Fruit fly (Drosophila melanogaster) whole organism, embryonic: ENCODE measurements around the gene CG31548.
A peak's percentile ranks its signal among the peaks of the same experiment; 100 is the strongest.

Experiments
- Antp ChIP-seq: fragments of 200-800 bp; sonication (Bioruptor generic); optimal IDR thresholded peaks from 3 replicates; lab custom pipeline; 2016; ENCODE audit warnings: missing biosample characterization, missing genetic modification characterization
- B-H1 ChIP-seq: fragments of 200-800 bp; sonication (Bioruptor generic); IDR thresholded peaks from 3 replicates; pipeline ENCODE4 v1.3.6; 2022; ENCODE audit warnings: missing biosample characterization, missing genetic modification characterization
- Bteb2 ChIP-seq: fragments of 200-800 bp; sonication (Bioruptor generic); optimal IDR thresholded peaks from 2 replicates; lab custom pipeline; 2016; ENCODE audit warnings: missing biosample characterization, missing genetic modification characterization
- CG11695 ChIP-seq: fragments of 200-800 bp; sonication (Bioruptor generic); IDR thresholded peaks from 3 replicates; pipeline ENCODE4 v1.3.6; 2022; ENCODE audit warnings: missing biosample characterization, missing genetic modification characterization
- CG13296 ChIP-seq: fragments of 200-800 bp; sonication (Bioruptor generic); optimal IDR thresholded peaks from 3 replicates; lab custom pipeline; 2018; ENCODE audit warnings: missing biosample characterization, mild to moderate bottlenecking, missing genetic modification characterization
- CG16779 ChIP-seq: fragments of 200-800 bp; sonication (Bioruptor generic); IDR thresholded peaks from 2 replicates; pipeline ENCODE4 v1.3.6; 2022; ENCODE audit warnings: missing biosample characterization, missing genetic modification characterization
- CG16815 ChIP-seq: fragments of 200-800 bp; sonication (Bioruptor generic); optimal IDR thresholded peaks from 3 replicates; lab custom pipeline; 2017; ENCODE audit warnings: missing biosample characterization, mild to moderate bottlenecking, missing genetic modification characterization
- CG16863 ChIP-seq: fragments of 200-800 bp; sonication (Bioruptor generic); optimal IDR thresholded peaks from 3 replicates; lab custom pipeline; 2016; ENCODE audit warnings: missing biosample characterization, missing genetic modification characterization
- CG17568 ChIP-seq: fragments of 200-800 bp; sonication (Bioruptor generic); optimal IDR thresholded peaks from 2 replicates; lab custom pipeline; 2018; ENCODE audit warnings: missing biosample characterization, mild to moderate bottlenecking, missing genetic modification characterization, moderate library complexity
- CG2129 ChIP-seq: fragments of 200-800 bp; sonication (Bioruptor generic); IDR thresholded peaks from 2 replicates; pipeline ENCODE4 v1.3.6; 2022; ENCODE audit warnings: missing biosample characterization, missing genetic modification characterization; ENCODE audit not compliant: partially characterized antibody
- CG31224 ChIP-seq: fragments of 200-800 bp; sonication (Bioruptor generic); IDR thresholded peaks from 2 replicates; pipeline ENCODE4 v1.3.6; 2022; ENCODE audit warnings: missing biosample characterization, missing genetic modification characterization
- CG3163 ChIP-seq: fragments of 200-800 bp; sonication (Bioruptor generic); optimal IDR thresholded peaks from 3 replicates; lab custom pipeline; 2016; ENCODE audit warnings: missing biosample characterization, missing genetic modification characterization
- CG32772 ChIP-seq: fragments of 200-800 bp; sonication (Bioruptor generic); IDR thresholded peaks from 2 replicates; pipeline ENCODE4 v1.3.6; 2022; ENCODE audit warnings: missing biosample characterization, missing genetic modification characterization
- CG4360 ChIP-seq: fragments of 200-800 bp; sonication (Bioruptor generic); IDR thresholded peaks from 2 replicates; pipeline ENCODE4 v1.3.6; 2022; ENCODE audit warnings: missing biosample characterization, missing genetic modification characterization
- CG4617 ChIP-seq: fragments of 200-800 bp; sonication (Bioruptor generic); optimal IDR thresholded peaks from 3 replicates; lab custom pipeline; 2016; ENCODE audit warnings: missing biosample characterization, missing genetic modification characterization, borderline replicate concordance
- CG7271 ChIP-seq: fragments of 200-800 bp; sonication (Bioruptor generic); optimal IDR thresholded peaks from 2 replicates; lab custom pipeline; 2018; ENCODE audit warnings: missing biosample characterization, mild to moderate bottlenecking, missing genetic modification characterization, moderate library complexity
- CG7987 ChIP-seq: fragments of 200-800 bp; sonication (Bioruptor generic); optimal IDR thresholded peaks from 2 replicates; lab custom pipeline; 2018; ENCODE audit warnings: missing biosample characterization, mild to moderate bottlenecking, missing genetic modification characterization, moderate library complexity
- CHES-1-like ChIP-seq: fragments of 200-800 bp; sonication (Bioruptor generic); optimal IDR thresholded peaks from 2 replicates; lab custom pipeline; 2016; ENCODE audit warnings: missing biosample characterization, missing genetic modification characterization
- CkIIα-i1 ChIP-seq: fragments of 200-800 bp; sonication (Bioruptor generic); IDR thresholded peaks from 2 replicates; pipeline ENCODE4 v1.3.6; 2022; ENCODE audit warnings: missing biosample characterization, missing genetic modification characterization
- Dll ChIP-seq: fragments of 200-800 bp; sonication (Bioruptor generic); IDR thresholded peaks from 4 replicates; pipeline ENCODE4 v1.3.6; 2022; ENCODE audit warnings: missing biosample characterization, missing genetic modification characterization; ENCODE audit not compliant: partially characterized antibody
- Fer2 ChIP-seq: fragments of 200-800 bp; sonication (Bioruptor generic); optimal IDR thresholded peaks from 2 replicates; lab custom pipeline; 2018; ENCODE audit warnings: missing biosample characterization, mild to moderate bottlenecking, missing genetic modification characterization, moderate library complexity
- Lim3 ChIP-seq: fragments of 200-800 bp; sonication (Bioruptor generic); IDR thresholded peaks from 2 replicates; pipeline ENCODE4 v1.3.6; 2022; ENCODE audit warnings: missing biosample characterization, missing genetic modification characterization
- NfI ChIP-seq: fragments of 200-800 bp; sonication (Bioruptor generic); optimal IDR thresholded peaks from 3 replicates; lab custom pipeline; 2018; ENCODE audit warnings: missing biosample characterization, mild to moderate bottlenecking, missing genetic modification characterization, moderate library complexity
- Xbp1 ChIP-seq: fragments of 200-800 bp; sonication (Bioruptor generic); optimal IDR thresholded peaks from 3 replicates; lab custom pipeline; 2016; ENCODE audit warnings: missing biosample characterization, mild to moderate bottlenecking, missing genetic modification characterization
- amos ChIP-seq: fragments of 200-800 bp; sonication (Bioruptor generic); IDR thresholded peaks from 2 replicates; pipeline ENCODE4 v1.3.6; 2022; ENCODE audit warnings: missing biosample characterization, missing genetic modification characterization; ENCODE audit not compliant: partially characterized antibody
- btn ChIP-seq: fragments of 200-800 bp; sonication (Bioruptor generic); optimal IDR thresholded peaks from 2 replicates; lab custom pipeline; 2016; ENCODE audit warnings: missing biosample characterization, missing genetic modification characterization
- chm ChIP-seq: fragments of 200-800 bp; sonication (Bioruptor generic); IDR thresholded peaks from 2 replicates; pipeline ENCODE4 v1.3.6; 2022; ENCODE audit warnings: missing biosample characterization, missing genetic modification characterization
- croc ChIP-seq: fragments of 200-800 bp; sonication (Bioruptor generic); conservative IDR thresholded peaks from 3 replicates; pipeline ENCODE4 v1.3.6; 2022; ENCODE audit warnings: missing biosample characterization, missing genetic modification characterization
- da ChIP-seq: fragments of 200-800 bp; sonication (Bioruptor generic); optimal IDR thresholded peaks from 2 replicates; lab custom pipeline; 2016; ENCODE audit warnings: missing biosample characterization, missing genetic modification characterization
- disco-r ChIP-seq: fragments of 200-800 bp; sonication (Bioruptor generic); optimal IDR thresholded peaks from 2 replicates; lab custom pipeline; 2016; ENCODE audit warnings: missing biosample characterization, missing genetic modification characterization
- esg ChIP-seq: fragments of 200-800 bp; sonication (Bioruptor generic); conservative IDR thresholded peaks from 2 replicates; pipeline ENCODE4 v1.3.6; 2022; ENCODE audit warnings: missing biosample characterization, missing genetic modification characterization
- fd3F ChIP-seq: fragments of 200-800 bp; sonication (Bioruptor generic); optimal IDR thresholded peaks from 2 replicates; lab custom pipeline; 2018; ENCODE audit warnings: missing biosample characterization, mild to moderate bottlenecking, missing genetic modification characterization, moderate library complexity
- gcm2 ChIP-seq: fragments of 200-800 bp; sonication (Bioruptor generic); optimal IDR thresholded peaks from 2 replicates; lab custom pipeline; 2016; ENCODE audit warnings: missing biosample characterization, missing genetic modification characterization
- grau ChIP-seq: fragments of 200-800 bp; optimal IDR thresholded peaks from 3 replicates; lab custom pipeline; 2019; ENCODE audit warnings: missing biosample characterization, mild to moderate bottlenecking, missing genetic modification characterization, moderate library complexity
- gsb-n ChIP-seq: fragments of 200-800 bp; sonication (Bioruptor generic); optimal IDR thresholded peaks from 3 replicates; lab custom pipeline; 2018; ENCODE audit warnings: missing biosample characterization, mild to moderate bottlenecking, missing genetic modification characterization
- hbn ChIP-seq: fragments of 200-800 bp; sonication (Bioruptor generic); IDR thresholded peaks from 2 replicates; pipeline ENCODE4 v1.3.6; 2022; ENCODE audit warnings: missing biosample characterization, missing genetic modification characterization; ENCODE audit not compliant: partially characterized antibody
- hkb ChIP-seq, 2 experiments: fragments of 200-800 bp in 1 of 2; fragments of >200 bp in 1 of 2; sonication (Bioruptor generic) in 1 of 2; IDR thresholded peaks in 1 of 2; optimal IDR thresholded peaks in 1 of 2; 2 replicates each; pipeline versions ENCODE4 v1.3.6 to Lab custom; 2017 to 2022; ENCODE audit warnings: missing biosample characterization in 1 of 2, missing genetic modification characterization in 1 of 2
- insv ChIP-seq, 2 experiments: fragments of 200-800 bp; sonication (Bioruptor generic); optimal IDR thresholded peaks; 3 replicates each; lab custom pipeline; 2016 to 2018; ENCODE audit warnings: missing biosample characterization in 2 of 2, missing genetic modification characterization in 2 of 2
- kah ChIP-seq: fragments of 200-800 bp; sonication (Bioruptor generic); optimal IDR thresholded peaks from 2 replicates; lab custom pipeline; 2018; ENCODE audit warnings: missing biosample characterization, mild to moderate bottlenecking, missing genetic modification characterization
- mirr ChIP-seq: fragments of 200-800 bp; sonication (Bioruptor generic); optimal IDR thresholded peaks from 3 replicates; lab custom pipeline; 2018; ENCODE audit warnings: missing biosample characterization, mild to moderate bottlenecking, missing genetic modification characterization
- nerfin-1 ChIP-seq: fragments of 200-800 bp; sonication (Bioruptor generic); optimal IDR thresholded peaks from 3 replicates; lab custom pipeline; 2019; ENCODE audit warnings: missing biosample characterization, mild to moderate bottlenecking, missing genetic modification characterization, moderate library complexity
- sd ChIP-seq: fragments of 200-800 bp; sonication (Bioruptor generic); optimal IDR thresholded peaks from 3 replicates; lab custom pipeline; 2018; ENCODE audit warnings: missing biosample characterization, mild to moderate bottlenecking, missing genetic modification characterization, moderate library complexity
- sisA ChIP-seq: fragments of 200-800 bp; sonication (Bioruptor generic); IDR thresholded peaks from 2 replicates; pipeline ENCODE4 v1.3.6; 2022; ENCODE audit warnings: missing biosample characterization, missing genetic modification characterization
- sna ChIP-seq: fragments of 200-800 bp; sonication (Bioruptor generic); IDR thresholded peaks from 2 replicates; pipeline ENCODE4 v1.3.6; 2022; ENCODE audit warnings: missing biosample characterization, missing genetic modification characterization; ENCODE audit not compliant: partially characterized antibody
- sr ChIP-seq: fragments of 200-800 bp; sonication (Bioruptor generic); IDR thresholded peaks from 3 replicates; pipeline ENCODE4 v1.3.6; 2022; ENCODE audit warnings: missing biosample characterization, missing genetic modification characterization
- tap ChIP-seq: fragments of 200-800 bp; optimal IDR thresholded peaks from 3 replicates; lab custom pipeline; 2019; ENCODE audit warnings: missing biosample characterization, mild to moderate bottlenecking, missing genetic modification characterization, moderate library complexity
- tna ChIP-seq: fragments of 200-800 bp; sonication (Bioruptor generic); IDR thresholded peaks from 2 replicates; pipeline ENCODE4 v1.3.6; 2022; ENCODE audit warnings: missing biosample characterization, missing genetic modification characterization; ENCODE audit not compliant: partially characterized antibody
- trem ChIP-seq: fragments of 200-800 bp; optimal IDR thresholded peaks from 3 replicates; lab custom pipeline; 2019; ENCODE audit warnings: missing biosample characterization, mild to moderate bottlenecking, missing genetic modification characterization, moderate library complexity
- vfl ChIP-seq: fragments of 200-800 bp; sonication (Bioruptor generic); optimal IDR thresholded peaks from 2 replicates; lab custom pipeline; 2016; ENCODE audit warnings: missing biosample characterization, missing genetic modification characterization

CG31548 gene

dm6 chr3R:5624115-5624878, 12.4 kb downstream of the CG31548 start, which contains the start of the genes Dph4, Spec2 and RpL13A (continued):
- TF ChIP-seq croc (GFP tag; lab: Robert Waterston, UW) (peak; percentile 54; the same call in 2 of the 3 replicates), CkIIα-i1 (GFP tag; lab: Robert Waterston, UW) (no peak), CG13296 (peak; percentile 95), disco-r (peak; percentile 90), vfl (peak; percentile 89), kah (peak; percentile 80), gsb-n (peak; percentile 85), CG17568 (peak; percentile 88), CG16815 (GFP tag; lab: Kevin White, UChicago) (peak; percentile 71), CG3163 (GFP tag; lab: Kevin White, UChicago) (peak; percentile 84), sr (GFP tag; lab: Robert Waterston, UW) (no peak), Bteb2 (peak; percentile 92), btn (GFP tag; lab: Kevin White, UChicago) (peak; percentile 93), sd (tag; lab: Kevin White, UChicago) (no peak), gcm2 (GFP tag; lab: Kevin White, UChicago) (peak; percentile 88), fd3F (GFP tag; lab: Kevin White, UChicago) (peak; percentile 77), CG31224 (GFP tag; lab: Robert Waterston, UW) (no peak), CG7987 (peak; percentile 99), Lim3 (GFP tag; lab: Robert Waterston, UW) (no peak), tna (no peak), da (GFP tag; lab: Kevin White, UChicago) (peak; percentile 82), CG32772 (GFP tag; lab: Robert Waterston, UW) (no peak), CG7271 (tag; lab: Kevin White, UChicago) (peak; percentile 97), chm (no peak), nerfin-1 (tag; lab: Kevin White, UChicago) (peak; percentile 89), trem (tag; lab: Kevin White, UChicago) (peak; percentile 94), Antp (GFP tag; lab: Kevin White, UChicago) (peak; percentile 75), Fer2 (peak; percentile 89), tap (tag; lab: Kevin White, UChicago) (peak; percentile 69), hkb (optimal IDR thresholded peaks at IDR 0.05; lab: Kevin White, UChicago) (peak; percentile 87), hkb (GFP tag; IDR thresholded peaks at IDR 0.05; lab: Robert Waterston, UW) (no peak), CG11695 (no peak), Dll (GFP tag; lab: Robert Waterston, UW) (no peak), esg (GFP tag; lab: Robert Waterston, UW) (no peak), CHES-1-like (GFP tag; lab: Kevin White, UChicago) (peak; percentile 95), CG2129 (GFP tag; lab: Robert Waterston, UW) (no peak), grau (tag; lab: Kevin White, UChicago) (peak; percentile 85), CG4360 (no peak), sisA (no peak), mirr (GFP tag; lab: Kevin White, UChicago) (peak; percentile 98), B-H1 (GFP tag; lab: Robert Waterston, UW) (no peak), hbn (GFP tag; lab: Robert Waterston, UW) (no peak), amos (GFP tag; lab: Robert Waterston, UW) (no peak), CG16863 (GFP tag; lab: Kevin White, UChicago) (peak; percentile 86), sna (no peak), Xbp1 (peak; percentile 89), NfI (peak; percentile 97), CG16779 (GFP tag; lab: Robert Waterston, UW) (no peak), CG4617 (GFP tag; lab: Kevin White, UChicago) (peak; percentile 83), insv (GFP tag; optimal IDR thresholded peaks at IDR 0.05; lab: Kevin White, UChicago) (peak in 1 of 2 experiments; percentile 85)
